Worm (Caenorhabditis elegans): ENCODE data around the gene W04H10.2.

W04H10.2 gene

ce11 chrII:627913-628312 lies 22.5 kb downstream of the W04H10.2 start:
- TF ChIP-seq unc-130 (GFP tag; optimal IDR thresholded peaks at IDR 0.05) (no peak), fkh-10 (GFP tag; optimal IDR thresholded peaks at IDR 0.05) (no peak), nhr-11 (tag; optimal IDR thresholded peaks at IDR 0.05) (no peak), vab-7 (GFP tag; IDR thresholded peaks at IDR 0.05) (no peak), unc-62 (GFP tag; optimal IDR thresholded peaks at IDR 0.05 in 1 of 2) (peak in 1 of 2 experiments; percentile 95), unc-62 (tag; optimal IDR thresholded peaks at IDR 0.05) (no peak), dpl-1 (GFP tag; optimal IDR thresholded peaks at IDR 0.05) (no peak)

DNA sequence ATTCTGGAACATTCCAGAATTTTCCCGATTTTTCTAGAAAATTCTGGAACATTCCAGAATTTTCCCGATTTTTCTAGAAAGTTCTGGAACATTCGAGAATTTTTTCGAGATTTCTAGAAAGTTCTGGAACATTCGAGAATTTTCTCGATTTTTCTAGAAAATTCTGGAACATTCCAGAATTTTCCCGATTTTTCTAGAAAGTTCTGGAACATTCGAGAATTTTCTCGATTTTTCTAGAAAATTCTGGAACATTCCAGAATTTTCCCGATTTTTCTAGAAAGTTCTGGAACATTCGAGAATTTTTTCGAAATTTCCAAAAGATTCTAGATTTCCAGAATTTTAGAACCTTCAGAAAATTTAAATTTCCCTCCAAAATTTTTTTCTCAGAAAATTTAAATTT lies 27.2 kb downstream of the W04H10.2 start:
- peak; percentile 48; the same call in 1 of the 2 replicates for TF ChIP-seq lim-7 (GFP tag; IDR thresholded peaks at IDR 0.05)

DNA sequence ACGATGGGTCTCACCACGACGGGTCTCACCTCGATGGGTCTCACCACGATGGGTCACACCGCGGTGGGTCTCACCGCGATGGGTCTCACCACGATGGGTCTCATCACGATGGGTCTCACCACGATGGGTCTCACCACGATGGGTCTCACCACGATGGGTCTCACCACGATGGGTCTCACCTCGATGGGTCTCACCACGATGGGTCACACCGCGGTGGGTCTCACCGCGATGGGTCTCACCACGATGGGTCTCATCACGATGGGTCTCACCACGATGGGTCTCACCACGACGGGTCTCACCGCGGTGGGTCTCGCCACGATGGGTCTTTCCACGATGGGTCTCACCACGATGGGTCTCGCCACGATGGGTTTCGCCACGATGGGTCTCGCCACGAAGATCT lies 27.8 kb downstream of the W04H10.2 start:
- TF ChIP-seq set-16 (GFP tag; IDR thresholded peaks at IDR 0.05): peak; percentile 81

- TF ChIP-seq lin-29 (GFP tag; IDR thresholded peaks at IDR 0.05) (no peak), ctbp-1 (GFP tag; IDR thresholded peaks at IDR 0.05) (no peak), aha-1 (tag) (peak; percentile 29), ceh-20 (GFP tag; IDR thresholded peaks at IDR 0.05) (no peak), fkh-10 (GFP tag; optimal IDR thresholded peaks at IDR 0.05) (no peak), mes-2 (tag; optimal IDR thresholded peaks at IDR 0.05; ENCODE audit: poor library complexity, severe bottlenecking) (no peak)
Measured at ce11 chrII:633984-634383, 28.6 kb downstream of the W04H10.2 start, which contains the start of gene T04B8.1. Gene T04B8.1 (plus strand): TSS chrII:634284.

DNA sequence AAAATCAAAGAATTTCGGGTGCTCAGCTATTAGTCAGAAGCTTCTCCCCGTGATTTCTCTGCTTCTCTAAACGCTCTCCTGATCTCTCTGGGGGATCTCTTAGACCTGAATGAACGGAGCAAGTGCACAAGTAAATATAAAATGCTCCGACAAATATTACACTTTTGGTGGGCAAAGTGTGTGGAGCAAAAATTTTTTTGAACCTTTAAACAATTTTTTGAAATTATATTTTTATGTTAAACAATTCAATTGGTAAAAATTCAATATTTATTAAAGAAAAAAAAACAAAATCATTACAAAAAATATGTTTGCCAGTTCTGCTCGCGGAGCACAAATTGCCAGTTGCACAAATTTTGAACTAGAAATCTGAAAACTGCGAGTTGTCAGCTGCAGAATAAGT lies 34.1 kb downstream of the W04H10.2 start, which contains the start of gene K07E8.6:
K07E8.6 (minus strand) TSS at position 101 of the 400 bp plus-strand sequence.
- no peak for TF ChIP-seq lin-13 (GFP tag; optimal IDR thresholded peaks at IDR 0.05)
- no peak for TF ChIP-seq pqm-1 (tag; optimal IDR thresholded peaks at IDR 0.05)
- no peak for TF ChIP-seq nhr-111 (GFP tag; optimal IDR thresholded peaks at IDR 0.05)
- no peak for TF ChIP-seq lin-15B (tag; optimal IDR thresholded peaks at IDR 0.05)
- no peak for TF ChIP-seq php-3 (GFP tag; IDR thresholded peaks at IDR 0.05)
- TF ChIP-seq Y48G9A.11 (GFP tag; IDR thresholded peaks at IDR 0.05): no peak
- no peak for TF ChIP-seq hlh-30 (tag; optimal IDR thresholded peaks at IDR 0.05; ENCODE audit: insufficient read depth)
- no peak for TF ChIP-seq mep-1 (tag; optimal IDR thresholded peaks at IDR 0.05)

- TF ChIP-seq set-16 (GFP tag; IDR thresholded peaks at IDR 0.05) (no peak), spr-1 (tag; optimal IDR thresholded peaks at IDR 0.05) (no peak), egl-43 (GFP tag; IDR thresholded peaks at IDR 0.05) (no peak), php-3 (GFP tag; IDR thresholded peaks at IDR 0.05) (no peak)
Measured at ce11 chrII:643733-644132, 38.4 kb downstream of the W04H10.2 start.

ce11 chrII:650321-651005 lies 45.1 kb downstream of the W04H10.2 start, which contains the start of the genes K07E8.7 and frpr-14:
Gene K07E8.7 (minus strand): TSS chrII:650367.
Gene frpr-14 (plus strand): TSS chrII:650955.
- TF ChIP-seq nhr-10 (tag; optimal IDR thresholded peaks at IDR 0.05) (no peak), nhr-6 (tag; optimal IDR thresholded peaks at IDR 0.05) (no peak), spr-1 (tag; optimal IDR thresholded peaks at IDR 0.05) (no peak), lin-38 (GFP tag; IDR thresholded peaks at IDR 0.05) (peak; percentile 46), lin-1 (GFP tag; IDR thresholded peaks at IDR 0.05) (no peak), aha-1 (tag) (peak; percentile 24), Y48G9A.11 (GFP tag; IDR thresholded peaks at IDR 0.05) (no peak), mes-2 (tag; optimal IDR thresholded peaks at IDR 0.05; ENCODE audit: poor library complexity, severe bottlenecking) (peak; percentile 32), ama-1 (optimal IDR thresholded peaks at IDR 0.05) (no peak)
